1 fruit fly cellular context compared by ENCODE assay signal in the genomic region with DNA sequence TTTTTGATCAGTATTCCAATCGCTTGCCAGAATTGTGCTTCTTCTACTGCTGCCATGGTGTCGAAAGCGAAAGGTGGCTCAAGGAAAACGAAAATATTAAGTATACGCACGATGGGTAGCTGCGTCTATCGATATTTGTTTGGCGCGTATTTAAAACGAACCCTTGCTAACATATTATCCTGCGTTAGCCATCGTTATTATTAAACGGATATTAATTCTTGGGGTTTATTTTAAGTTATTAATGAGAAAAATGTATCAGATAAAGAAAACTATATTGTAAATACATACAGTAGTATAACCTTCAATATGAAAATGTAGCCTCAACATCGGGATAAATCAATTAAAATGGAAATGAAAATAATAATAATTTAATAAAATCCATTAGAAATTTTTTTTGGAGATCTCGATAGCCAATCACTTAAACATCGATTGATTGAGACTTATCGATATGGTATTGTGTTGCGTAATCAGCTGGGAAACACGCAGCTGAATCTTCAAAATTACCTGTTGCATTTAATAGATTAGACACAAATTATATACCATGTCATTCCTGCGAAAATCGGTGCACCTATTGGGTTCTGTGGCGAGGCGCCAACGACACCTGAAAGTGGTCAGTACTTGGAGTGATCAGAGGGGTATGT.
TF ChIP-seq lines count a peak whose summit lies in the region.

Gene CG9386, minus strand, starts transcription at position 75 of the 641 bp plus-strand sequence.
Gene BckdhA, plus strand, starts transcription at position 452 of the 641 bp plus-strand sequence.

TF ChIP-seq in whole organism, embryonic, 481 proteins besides CTCF, POLR2A, EP300 and RAD21 (continued from another document and continues in another):
- TF ChIP-seq Side (GFP tag; optimal IDR thresholded peaks at IDR 0.05; lab: Kevin White, UChicago): no peak
- TF ChIP-seq zen2 (GFP tag; IDR thresholded peaks at IDR 0.05; lab: Robert Waterston, UW; ENCODE audit: partially characterized antibody): peak; percentile 44; the same call in 1 of the 3 replicates
- TF ChIP-seq ERR (GFP tag; optimal IDR thresholded peaks at IDR 0.05; lab: Kevin White, UChicago): no peak
- TF ChIP-seq Tbp (GFP tag; optimal IDR thresholded peaks at IDR 0.05; lab: Kevin White, UChicago): no peak
- no peak for TF ChIP-seq Ravus (GFP tag; IDR thresholded peaks at IDR 0.05; lab: Robert Waterston, UW)
- TF ChIP-seq zfh2 (GFP tag; optimal IDR thresholded peaks at IDR 0.05; lab: Kevin White, UChicago): peak; percentile 58
- no peak for TF ChIP-seq MTF-1 (GFP tag; optimal IDR thresholded peaks at IDR 0.05; lab: Kevin White, UChicago; ENCODE audit: borderline replicate concordance)
- peak; percentile 49 for TF ChIP-seq MBD-R2 (GFP tag; IDR thresholded peaks at IDR 0.05; lab: Robert Waterston, UW)
- TF ChIP-seq gce (GFP tag; IDR thresholded peaks at IDR 0.05; lab: Robert Waterston, UW): no peak
- no peak for TF ChIP-seq Rx (GFP tag; IDR thresholded peaks at IDR 0.05; lab: Robert Waterston, UW)
- peak; percentile 30 for TF ChIP-seq CG1602 (GFP tag; optimal IDR thresholded peaks at IDR 0.05; lab: Kevin White, UChicago)
- TF ChIP-seq CG9437 (GFP tag; optimal IDR thresholded peaks at IDR 0.05; lab: Kevin White, UChicago): peak; percentile 77
- TF ChIP-seq CG4820 (GFP tag; optimal IDR thresholded peaks at IDR 0.05; lab: Kevin White, UChicago): peak; percentile 14
- TF ChIP-seq NC2β (GFP tag; optimal IDR thresholded peaks at IDR 0.05; lab: Kevin White, UChicago): peak; percentile 11
- TF ChIP-seq btn (GFP tag; optimal IDR thresholded peaks at IDR 0.05; lab: Kevin White, UChicago): no peak
- peak in 1 of 3 experiments; percentile 48 for TF ChIP-seq lola (GFP tag; optimal IDR thresholded peaks at IDR 0.05; lab: Kevin White, UChicago)
- TF ChIP-seq sd (tag; optimal IDR thresholded peaks at IDR 0.05; lab: Kevin White, UChicago): peak; percentile 6
- peak; percentile 71 for TF ChIP-seq hbn (GFP tag; IDR thresholded peaks at IDR 0.05; lab: Robert Waterston, UW; ENCODE audit: partially characterized antibody)
- TF ChIP-seq pita (GFP tag; optimal IDR thresholded peaks at IDR 0.05; lab: Kevin White, UChicago): no peak
- TF ChIP-seq CG2875 (GFP tag; optimal IDR thresholded peaks at IDR 0.05; lab: Kevin White, UChicago): no peak
- peak; percentile 72 for TF ChIP-seq Rfx (GFP tag; IDR thresholded peaks at IDR 0.05; lab: Robert Waterston, UW)
- no peak for TF ChIP-seq CG3838 (GFP tag; optimal IDR thresholded peaks at IDR 0.05; lab: Kevin White, UChicago)
- TF ChIP-seq bbx (GFP tag; IDR thresholded peaks at IDR 0.05; lab: Robert Waterston, UW; ENCODE audit: partially characterized antibody): peak; percentile 41; the same call in 1 of the 2 replicates
- peak; percentile 76 for TF ChIP-seq NFAT (GFP tag; IDR thresholded peaks at IDR 0.05; lab: Robert Waterston, UW)
- no peak for TF ChIP-seq Trl (optimal IDR thresholded peaks at IDR 0.05; lab: Kevin White, UChicago)
- TF ChIP-seq Trl (GFP tag; optimal IDR thresholded peaks at IDR 0.05; lab: Kevin White, UChicago): peak; percentile 52
- no peak for TF ChIP-seq wek (GFP tag; optimal IDR thresholded peaks at IDR 0.05; lab: Kevin White, UChicago)
- peak; percentile 46; the same call in 1 of the 2 replicates for TF ChIP-seq CG14014 (GFP tag; IDR thresholded peaks at IDR 0.05; lab: Robert Waterston, UW)
- no peak for TF ChIP-seq CG14965 (GFP tag; optimal IDR thresholded peaks at IDR 0.05; lab: Kevin White, UChicago; ENCODE audit: borderline replicate concordance)
- TF ChIP-seq lmd (GFP tag; IDR thresholded peaks at IDR 0.05; lab: Robert Waterston, UW): peak; percentile 48; the same call in 1 of the 2 replicates
- TF ChIP-seq CG17385 (GFP tag; optimal IDR thresholded peaks at IDR 0.05; lab: Kevin White, UChicago): peak; percentile 93
- peak; percentile 45 for TF ChIP-seq CG10654 (GFP tag; optimal IDR thresholded peaks at IDR 0.05; lab: Kevin White, UChicago)
- TF ChIP-seq ab (GFP tag; optimal IDR thresholded peaks at IDR 0.05; lab: Kevin White, UChicago): no peak
- TF ChIP-seq CG34376 (GFP tag; optimal IDR thresholded peaks at IDR 0.05; lab: Kevin White, UChicago): peak; percentile 46
- peak; percentile 62 for TF ChIP-seq Nf-YC (tag; optimal IDR thresholded peaks at IDR 0.05; lab: Kevin White, UChicago)
- peak; percentile 13 for TF ChIP-seq Atf-2 (GFP tag; optimal IDR thresholded peaks at IDR 0.05; lab: Kevin White, UChicago)
- no peak for TF ChIP-seq tll (GFP tag; optimal IDR thresholded peaks at IDR 0.05; lab: Kevin White, UChicago)
- TF ChIP-seq repo (GFP tag; optimal IDR thresholded peaks at IDR 0.05; lab: Kevin White, UChicago): no peak
- no peak for TF ChIP-seq CG18599 (GFP tag; optimal IDR thresholded peaks at IDR 0.05; lab: Kevin White, UChicago)
- TF ChIP-seq CG1529 (GFP tag; optimal IDR thresholded peaks at IDR 0.05; lab: Kevin White, UChicago): no peak
- peak; percentile 56 for TF ChIP-seq CG18262 (tag; optimal IDR thresholded peaks at IDR 0.05; lab: Kevin White, UChicago)
- TF ChIP-seq CG43689 (GFP tag; IDR thresholded peaks at IDR 0.05; lab: Robert Waterston, UW): no peak
- TF ChIP-seq CG18011 (GFP tag; optimal IDR thresholded peaks at IDR 0.05; lab: Kevin White, UChicago): peak; percentile 2
- TF ChIP-seq CG12104 (GFP tag; optimal IDR thresholded peaks at IDR 0.05; lab: Kevin White, UChicago): peak; percentile 53
- TF ChIP-seq pros (GFP tag; optimal IDR thresholded peaks at IDR 0.05; lab: Kevin White, UChicago): no peak
- TF ChIP-seq Ets65A (GFP tag; lab: Kevin White, UChicago): peak; percentile 95
- no peak for TF ChIP-seq CG16815 (GFP tag; optimal IDR thresholded peaks at IDR 0.05; lab: Kevin White, UChicago)
- no peak for TF ChIP-seq H2.0 (GFP tag; IDR thresholded peaks at IDR 0.05; lab: Robert Waterston, UW)
- TF ChIP-seq CG33213 (GFP tag; optimal IDR thresholded peaks at IDR 0.05; lab: Kevin White, UChicago): peak; percentile 17
- TF ChIP-seq BEAF-32 (GFP tag; optimal IDR thresholded peaks at IDR 0.05; lab: Kevin White, UChicago): peak; percentile 84
- TF ChIP-seq Aef1 (GFP tag; IDR thresholded peaks at IDR 0.05; lab: Robert Waterston, UW): peak; percentile 13; the same call in 1 of the 3 replicates
- TF ChIP-seq CG6854 (GFP tag; optimal IDR thresholded peaks at IDR 0.05; lab: Kevin White, UChicago): no peak
- no peak for TF ChIP-seq Camta (GFP tag; optimal IDR thresholded peaks at IDR 0.05; lab: Kevin White, UChicago)
- TF ChIP-seq CG14710 (tag; optimal IDR thresholded peaks at IDR 0.05; lab: Kevin White, UChicago): peak; percentile 66
- TF ChIP-seq Neu2 (GFP tag; optimal IDR thresholded peaks at IDR 0.05; lab: Kevin White, UChicago; ENCODE audit: borderline replicate concordance): no peak
- TF ChIP-seq HLH4C (GFP tag; IDR thresholded peaks at IDR 0.05; lab: Robert Waterston, UW; ENCODE audit: partially characterized antibody): peak; percentile 74
- TF ChIP-seq CG31224 (GFP tag; IDR thresholded peaks at IDR 0.05; lab: Robert Waterston, UW): no peak
- TF ChIP-seq CG1024 (GFP tag; IDR thresholded peaks at IDR 0.05; lab: Robert Waterston, UW): no peak
- no peak for TF ChIP-seq Lim3 (GFP tag; IDR thresholded peaks at IDR 0.05; lab: Robert Waterston, UW)
- peak; percentile 62 for TF ChIP-seq Dek (tag; optimal IDR thresholded peaks at IDR 0.05; lab: Kevin White, UChicago)
- peak; percentile 45 for TF ChIP-seq CG17829 (tag; optimal IDR thresholded peaks at IDR 0.05; lab: Kevin White, UChicago)
- no peak for TF ChIP-seq hkb (optimal IDR thresholded peaks at IDR 0.05; lab: Kevin White, UChicago)
- TF ChIP-seq hkb (GFP tag; IDR thresholded peaks at IDR 0.05; lab: Robert Waterston, UW): no peak
- no peak for TF ChIP-seq da (GFP tag; optimal IDR thresholded peaks at IDR 0.05; lab: Kevin White, UChicago)
- TF ChIP-seq CG1233 (GFP tag; optimal IDR thresholded peaks at IDR 0.05; lab: Kevin White, UChicago): no peak
- peak; percentile 89 for TF ChIP-seq CG3995 (GFP tag; optimal IDR thresholded peaks at IDR 0.05; lab: Kevin White, UChicago)
- TF ChIP-seq CG11695 (GFP tag; IDR thresholded peaks at IDR 0.05; lab: Robert Waterston, UW): no peak
- no peak for TF ChIP-seq CG4617 (GFP tag; optimal IDR thresholded peaks at IDR 0.05; lab: Kevin White, UChicago; ENCODE audit: borderline replicate concordance)
- peak; percentile 52 for TF ChIP-seq trem (tag; optimal IDR thresholded peaks at IDR 0.05; lab: Kevin White, UChicago)
- TF ChIP-seq Hmx (GFP tag; optimal IDR thresholded peaks at IDR 0.05; lab: Kevin White, UChicago): peak; percentile 32
- peak; percentile 49 for TF ChIP-seq scrt (GFP tag; optimal IDR thresholded peaks at IDR 0.05; lab: Kevin White, UChicago)
- TF ChIP-seq CG7987 (GFP tag; optimal IDR thresholded peaks at IDR 0.05; lab: Kevin White, UChicago): no peak
- no peak for TF ChIP-seq fd102C (GFP tag; optimal IDR thresholded peaks at IDR 0.05; lab: Kevin White, UChicago)
- peak; percentile 32 for TF ChIP-seq CG17359 (tag; optimal IDR thresholded peaks at IDR 0.05; lab: Kevin White, UChicago)
- TF ChIP-seq odd (GFP tag; optimal IDR thresholded peaks at IDR 0.05; lab: Kevin White, UChicago): peak; percentile 48
- TF ChIP-seq CG18619 (GFP tag; optimal IDR thresholded peaks at IDR 0.05; lab: Kevin White, UChicago): peak; percentile 32
- TF ChIP-seq HmgZ (tag; optimal IDR thresholded peaks at IDR 0.05; lab: Kevin White, UChicago): peak; percentile 21
- peak; percentile 62 for TF ChIP-seq CG32532 (GFP tag; IDR thresholded peaks at IDR 0.05; lab: Robert Waterston, UW)
- peak; percentile 53 for TF ChIP-seq pho (GFP tag; optimal IDR thresholded peaks at IDR 0.05; lab: Kevin White, UChicago)
- no peak for TF ChIP-seq Sox102F (GFP tag; optimal IDR thresholded peaks at IDR 0.05; lab: Kevin White, UChicago)
- TF ChIP-seq Gsc (GFP tag; IDR thresholded peaks at IDR 0.05; lab: Robert Waterston, UW): no peak
- TF ChIP-seq CG3065 (GFP tag; optimal IDR thresholded peaks at IDR 0.05; lab: Kevin White, UChicago): no peak
- no peak for TF ChIP-seq HLHmδ (GFP tag; optimal IDR thresholded peaks at IDR 0.05; lab: Kevin White, UChicago)
- TF ChIP-seq CHES-1-like (GFP tag; optimal IDR thresholded peaks at IDR 0.05; lab: Kevin White, UChicago): peak; percentile 61
- TF ChIP-seq abd-A (tag; optimal IDR thresholded peaks at IDR 0.05; lab: Kevin White, UChicago): no peak
- TF ChIP-seq HmgD (GFP tag; optimal IDR thresholded peaks at IDR 0.05; lab: Kevin White, UChicago): peak; percentile 21
- TF ChIP-seq CG15011 (GFP tag; optimal IDR thresholded peaks at IDR 0.05; lab: Kevin White, UChicago): no peak
- TF ChIP-seq dm (GFP tag; optimal IDR thresholded peaks at IDR 0.05; lab: Kevin White, UChicago): peak; percentile 61
- no peak for TF ChIP-seq CG6654 (GFP tag; optimal IDR thresholded peaks at IDR 0.05; lab: Kevin White, UChicago)
- TF ChIP-seq sc (optimal IDR thresholded peaks at IDR 0.05; lab: Kevin White, UChicago): no peak
- no peak for TF ChIP-seq sc (GFP tag; optimal IDR thresholded peaks at IDR 0.05; lab: Kevin White, UChicago)
- peak; percentile 60 for TF ChIP-seq HLH54F (GFP tag; optimal IDR thresholded peaks at IDR 0.05; lab: Kevin White, UChicago)
- TF ChIP-seq CG16863 (GFP tag; optimal IDR thresholded peaks at IDR 0.05; lab: Kevin White, UChicago): peak; percentile 5
- TF ChIP-seq dmrt11E (tag; optimal IDR thresholded peaks at IDR 0.05; lab: Kevin White, UChicago): peak; percentile 0
- no peak for TF ChIP-seq Elba2 (GFP tag; optimal IDR thresholded peaks at IDR 0.05; lab: Kevin White, UChicago)
- no peak for TF ChIP-seq Abd-B (GFP tag; optimal IDR thresholded peaks at IDR 0.05; lab: Kevin White, UChicago)
- TF ChIP-seq dpn (GFP tag; optimal IDR thresholded peaks at IDR 0.05; lab: Kevin White, UChicago): peak; percentile 59 to 64
- no peak for TF ChIP-seq ara (GFP tag; IDR thresholded peaks at IDR 0.05; lab: Robert Waterston, UW)
- peak; percentile 57 for TF ChIP-seq grn (GFP tag; optimal IDR thresholded peaks at IDR 0.05; lab: Kevin White, UChicago)
- peak; percentile 95 for TF ChIP-seq CG6689 (GFP tag; IDR thresholded peaks at IDR 0.05; lab: Robert Waterston, UW)
- no peak for TF ChIP-seq croc (GFP tag; conservative IDR thresholded peaks at IDR 0.05; lab: Robert Waterston, UW)
- TF ChIP-seq schlank (tag; optimal IDR thresholded peaks at IDR 0.05; lab: Kevin White, UChicago): no peak
- no peak for TF ChIP-seq gt (GFP tag; IDR thresholded peaks at IDR 0.05; lab: Robert Waterston, UW)
- no peak for TF ChIP-seq chm (GFP tag; IDR thresholded peaks at IDR 0.05; lab: Robert Waterston, UW)
- TF ChIP-seq sens (GFP tag; lab: Kevin White, UChicago): peak; percentile 71
- TF ChIP-seq Dbx (GFP tag; IDR thresholded peaks at IDR 0.05; lab: Robert Waterston, UW): peak; percentile 53; the same call in 2 of the 3 replicates
- TF ChIP-seq ranshi (GFP tag; IDR thresholded peaks at IDR 0.05; lab: Robert Waterston, UW): 0 out of 2 replicates have a peak, but pooled peaks have one; percentile 26
- no peak for TF ChIP-seq CG12236 (GFP tag; optimal IDR thresholded peaks at IDR 0.05; lab: Kevin White, UChicago)
- TF ChIP-seq wdn (GFP tag; IDR thresholded peaks at IDR 0.05; lab: Robert Waterston, UW): no peak
- TF ChIP-seq pzg (GFP tag; optimal IDR thresholded peaks at IDR 0.05; lab: Kevin White, UChicago): peak; percentile 55
- peak; percentile 32 for TF ChIP-seq HHEX (GFP tag; optimal IDR thresholded peaks at IDR 0.05; lab: Kevin White, UChicago)
- TF ChIP-seq dmrt99B (tag; optimal IDR thresholded peaks at IDR 0.05; lab: Kevin White, UChicago): no peak
- TF ChIP-seq h (optimal IDR thresholded peaks at IDR 0.05; lab: Kevin White, UChicago): no peak
- TF ChIP-seq gsb (GFP tag; IDR thresholded peaks at IDR 0.05; lab: Robert Waterston, UW): no peak
- no peak for TF ChIP-seq gsb-n (tag; optimal IDR thresholded peaks at IDR 0.05; lab: Kevin White, UChicago)
- no peak for TF ChIP-seq sens-2 (GFP tag; IDR thresholded peaks at IDR 0.05; lab: Robert Waterston, UW)
- TF ChIP-seq Hand (GFP tag; optimal IDR thresholded peaks at IDR 0.05; lab: Kevin White, UChicago): no peak
- TF ChIP-seq B-H1 (GFP tag; IDR thresholded peaks at IDR 0.05; lab: Robert Waterston, UW): no peak
- peak; percentile 69 for TF ChIP-seq Bgb (GFP tag; IDR thresholded peaks at IDR 0.05; lab: Robert Waterston, UW; ENCODE audit: partially characterized antibody)
- no peak for TF ChIP-seq GATAe (GFP tag; conservative IDR thresholded peaks at IDR 0.05; lab: Robert Waterston, UW)
- TF ChIP-seq CG10274 (GFP tag; optimal IDR thresholded peaks at IDR 0.05; lab: Kevin White, UChicago): no peak
- no peak for TF ChIP-seq corto (GFP tag; optimal IDR thresholded peaks at IDR 0.05; lab: Kevin White, UChicago)
- TF ChIP-seq caup (GFP tag; optimal IDR thresholded peaks at IDR 0.05; lab: Kevin White, UChicago; ENCODE audit: severe bottlenecking): peak; percentile 52
- peak; percentile 69 for TF ChIP-seq knrl (GFP tag; IDR thresholded peaks at IDR 0.05; lab: Robert Waterston, UW; ENCODE audit: partially characterized antibody)
- TF ChIP-seq gem (tag; optimal IDR thresholded peaks at IDR 0.05; lab: Kevin White, UChicago): peak; percentile 66
